Worm (Caenorhabditis elegans) whole organism, young adult: Measurements from ENCODE around the gene C07H4.1.
A peak's percentile ranks its signal among the peaks of the same experiment; 100 is the strongest.

ENCODE experiments used
- B0261.1 ChIP-seq: sonication (generic microtip); optimal IDR thresholded peaks from 2 replicates; lab custom pipeline; 2016; ENCODE audit warnings: mild to moderate bottlenecking, missing genetic modification characterization, moderate library complexity, missing compliant biosample characterization
- F37B4.10 ChIP-seq: fragments of 200-800 bp; sonication (Bioruptor generic); IDR thresholded peaks from 2 replicates; pipeline ENCODE4 v1.3.6; 2022; ENCODE audit warnings: missing genetic modification characterization, missing compliant biosample characterization
- F39B2.1 ChIP-seq: fragments of 200-800 bp; sonication (Bioruptor generic); IDR thresholded peaks from 2 replicates; pipeline ENCODE4 v1.3.6; 2022; ENCODE audit warnings: missing genetic modification reagents, missing genetic modification characterization, missing compliant biosample characterization
- F52B5.7 ChIP-seq: sonication (generic microtip); optimal IDR thresholded peaks from 2 replicates; lab custom pipeline; 2016; ENCODE audit warnings: mild to moderate bottlenecking, missing genetic modification characterization, missing compliant biosample characterization
- F55B11.4 ChIP-seq: sonication (generic microtip); optimal IDR thresholded peaks from 2 replicates; lab custom pipeline; 2016; ENCODE audit warnings: missing compliant biosample characterization, missing genetic modification characterization, borderline replicate concordance; ENCODE audit not compliant: insufficient read depth
- K12H6.12 ChIP-seq: fragments of 200-800 bp; sonication (Bioruptor generic); optimal IDR thresholded peaks from 2 replicates; lab custom pipeline; 2018; ENCODE audit warnings: mild to moderate bottlenecking, missing genetic modification characterization, missing compliant biosample characterization
- T07F8.4 ChIP-seq: sonication (generic microtip); optimal IDR thresholded peaks from 2 replicates; lab custom pipeline; 2016; ENCODE audit warnings: mild to moderate bottlenecking, missing genetic modification characterization, moderate library complexity, missing compliant biosample characterization
- T26A5.8 ChIP-seq: sonication (generic microtip); optimal IDR thresholded peaks from 2 replicates; lab custom pipeline; 2016; ENCODE audit warnings: missing genetic modification characterization, missing compliant biosample characterization
- aptf-3 ChIP-seq: fragments of 200-800 bp; sonication (Bioruptor generic); IDR thresholded peaks from 2 replicates; pipeline ENCODE4 v1.3.6; 2022; ENCODE audit warnings: missing genetic modification characterization, missing compliant biosample characterization
- atf-7 ChIP-seq: sonication (generic microtip); optimal IDR thresholded peaks from 2 replicates; lab custom pipeline; 2017; ENCODE audit warnings: mild to moderate bottlenecking, missing genetic modification characterization, missing compliant biosample characterization
- attf-5 ChIP-seq: fragments of 200-800 bp; sonication (Bioruptor generic); optimal IDR thresholded peaks from 2 replicates; lab custom pipeline; 2018; ENCODE audit warnings: mild to moderate bottlenecking, missing genetic modification characterization, missing compliant biosample characterization
- bed-1 ChIP-seq: fragments of 200-800 bp; sonication (Bioruptor generic); IDR thresholded peaks from 2 replicates; pipeline ENCODE4 v1.3.6; 2022; ENCODE audit warnings: missing genetic modification reagents, missing genetic modification characterization, missing compliant biosample characterization
- cebp-2 ChIP-seq: fragments of 200-800 bp; sonication (Bioruptor generic); IDR thresholded peaks from 2 replicates; pipeline ENCODE4 v1.3.6; 2022; ENCODE audit warnings: missing genetic modification characterization, missing compliant biosample characterization
- dox-1 ChIP-seq: fragments of 200-800 bp; sonication (Bioruptor generic); IDR thresholded peaks from 2 replicates; pipeline ENCODE4 v1.3.6; 2022; ENCODE audit warnings: missing genetic modification reagents, missing genetic modification characterization, missing compliant biosample characterization
- efl-1 ChIP-seq: fragments of 150-350 bp; optimal IDR thresholded peaks from 2 replicates; lab custom pipeline; 2014; ENCODE audit warnings: missing biosample characterization, missing genetic modification reagents, missing genetic modification characterization
- gei-17 ChIP-seq: fragments of 200-800 bp; sonication (Bioruptor generic); optimal IDR thresholded peaks from 2 replicates; lab custom pipeline; 2018; ENCODE audit warnings: mild to moderate bottlenecking, missing genetic modification characterization, missing compliant biosample characterization
- hmg-1.2 ChIP-seq: fragments of 200-800 bp; sonication (Bioruptor generic); IDR thresholded peaks from 2 replicates; pipeline ENCODE4 v1.3.6; 2022; ENCODE audit warnings: missing genetic modification reagents, missing genetic modification characterization, missing compliant biosample characterization
- lin-54 ChIP-seq: fragments of 200-800 bp; sonication (Bioruptor generic); optimal IDR thresholded peaks from 2 replicates; lab custom pipeline; 2018; ENCODE audit warnings: mild to moderate bottlenecking, missing genetic modification characterization, missing compliant biosample characterization
- lir-1 ChIP-seq: fragments of 200-800 bp; sonication (Bioruptor generic); conservative IDR thresholded peaks from 2 replicates; pipeline ENCODE4 v1.3.6; 2022; ENCODE audit warnings: missing genetic modification reagents, missing genetic modification characterization, missing compliant biosample characterization
- lsy-27 ChIP-seq: sonication (generic microtip); optimal IDR thresholded peaks from 2 replicates; lab custom pipeline; 2017; ENCODE audit warnings: missing genetic modification characterization, mild to moderate bottlenecking, missing compliant biosample characterization, antibody characterized with exemption, missing genotype, borderline replicate concordance; ENCODE audit not compliant: insufficient read depth
- madf-3 ChIP-seq: fragments of 200-800 bp; sonication (Bioruptor generic); IDR thresholded peaks from 2 replicates; pipeline ENCODE4 v1.3.6; 2022; ENCODE audit warnings: missing genetic modification reagents, missing genetic modification characterization, missing compliant biosample characterization
- mxl-1 ChIP-seq: sonication (generic microtip); optimal IDR thresholded peaks from 2 replicates; lab custom pipeline; 2016; ENCODE audit warnings: missing genetic modification characterization, missing compliant biosample characterization
- nhr-80 ChIP-seq: sonication (generic microtip); optimal IDR thresholded peaks from 2 replicates; lab custom pipeline; 2016; ENCODE audit warnings: missing genetic modification characterization, missing compliant biosample characterization
- nhr-90 ChIP-seq: sonication (generic microtip); optimal IDR thresholded peaks from 2 replicates; lab custom pipeline; 2016; ENCODE audit warnings: missing genotype, mild to moderate bottlenecking, missing genetic modification characterization, missing compliant biosample characterization
- pbrm-1 ChIP-seq: fragments of 200-800 bp; sonication (Bioruptor generic); IDR thresholded peaks from 2 replicates; pipeline ENCODE4 v1.3.6; 2022; ENCODE audit warnings: missing genetic modification reagents, missing genetic modification characterization, missing compliant biosample characterization
- snpc-3.4 ChIP-seq: sonication (generic microtip); optimal IDR thresholded peaks from 2 replicates; lab custom pipeline; 2017; ENCODE audit warnings: missing genetic modification characterization, mild to moderate bottlenecking, missing compliant biosample characterization, antibody characterized with exemption, moderate library complexity, missing genotype, missing genetic modification reagents
- snpc-4 ChIP-seq, 5 experiments: fragments of 150-350 bp in 1 of 5; sonication (generic microtip) in 4 of 5; optimal IDR thresholded peaks; 2 replicates each; lab custom pipeline; 2014 to 2018; ENCODE audit warnings: missing genetic modification characterization in 5 of 5, missing biosample characterization in 3 of 5, antibody characterized with exemption in 2 of 5, mild to moderate bottlenecking in 2 of 5, missing compliant biosample characterization in 2 of 5, missing genotype in 2 of 5, moderate library complexity in 2 of 5, missing genetic modification reagents in 1 of 5
- somi-1 ChIP-seq: fragments of 200-800 bp; sonication (Bioruptor generic); optimal IDR thresholded peaks from 2 replicates; lab custom pipeline; 2018; ENCODE audit warnings: mild to moderate bottlenecking, missing genetic modification characterization, missing compliant biosample characterization
- tbp1 ChIP-seq: fragments of 200-800 bp; sonication (Bioruptor generic); optimal IDR thresholded peaks from 2 replicates; lab custom pipeline; 2018; ENCODE audit warnings: mild to moderate bottlenecking, missing genetic modification characterization, missing compliant biosample characterization
- tbx-9 ChIP-seq: sonication (generic microtip); optimal IDR thresholded peaks from 2 replicates; lab custom pipeline; 2016; ENCODE audit warnings: borderline replicate concordance, missing genetic modification characterization, inconsistent platforms, missing compliant biosample characterization
- zfh-2 ChIP-seq: fragments of 200-800 bp; sonication (Bioruptor generic); conservative IDR thresholded peaks from 2 replicates; pipeline ENCODE4 v1.3.6; 2022; ENCODE audit warnings: missing genetic modification reagents, missing genetic modification characterization, missing compliant biosample characterization
- ztf-22 ChIP-seq: fragments of 200-800 bp; sonication (Bioruptor generic); optimal IDR thresholded peaks from 2 replicates; lab custom pipeline; 2018; ENCODE audit warnings: mild to moderate bottlenecking, missing genetic modification characterization, moderate library complexity, missing compliant biosample characterization

The C07H4.1 gene

DNA sequence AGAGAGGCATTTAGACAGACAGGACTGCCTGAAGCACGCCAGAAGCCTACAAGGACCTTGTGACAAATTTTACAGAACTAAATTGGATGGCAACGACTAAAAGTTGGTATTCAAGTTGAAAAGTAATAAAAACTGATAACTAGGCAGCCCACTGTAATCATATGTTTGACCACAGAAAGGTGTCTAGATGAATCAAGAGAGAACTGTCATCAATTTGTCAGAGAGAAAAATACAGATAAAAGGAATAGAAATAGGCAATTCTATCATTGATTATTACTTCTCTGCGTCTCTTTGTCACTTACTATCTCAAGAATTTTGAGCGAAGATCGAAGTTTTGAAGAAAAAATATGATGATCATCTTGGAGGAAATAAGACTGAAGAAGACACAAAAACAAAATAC is 574 bp downstream of the C07H4.1 start:
- TF ChIP-seq nhr-80 (tag; lab: Kevin White, UChicago), result peak; percentile 80
- TF ChIP-seq somi-1 (GFP tag; lab: Kevin White, UChicago), result no peak
- TF ChIP-seq T26A5.8 (tag; lab: Kevin White, UChicago), result no peak

DNA sequence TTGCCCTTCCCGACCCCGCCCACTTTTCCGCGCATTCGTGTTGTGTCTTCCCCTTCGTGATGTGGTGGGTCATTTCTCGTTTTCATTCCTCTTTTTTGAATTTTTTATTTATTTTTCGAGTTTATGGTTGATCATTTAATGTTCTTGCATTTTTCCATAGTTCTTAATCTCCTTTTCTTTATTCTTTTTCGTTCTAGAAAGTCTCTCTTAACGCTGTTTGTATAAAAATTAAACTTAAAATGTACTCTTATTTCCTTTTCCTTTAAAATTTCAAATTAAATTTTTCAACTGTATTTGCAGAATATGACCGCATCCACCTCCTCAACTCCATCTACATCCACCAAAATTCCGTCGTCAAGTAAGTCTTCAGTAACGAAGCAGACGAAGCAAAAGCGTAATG is 7.2 kb downstream of the C07H4.1 start, which contains the start of gene hlh-3:
TSS of gene hlh-3 (plus strand) at position 301 of the 400 bp plus-strand sequence.
- TF ChIP-seq nhr-90 (tag; lab: Kevin White, UChicago) (no peak), efl-1 (GFP tag; lab: Kevin White, UChicago) (no peak), cebp-2 (GFP tag; lab: Robert Waterston, UW) (no peak), lsy-27 (no peak), T07F8.4 (tag; lab: Kevin White, UChicago) (no peak), B0261.1 (tag; lab: Kevin White, UChicago) (no peak), madf-3 (GFP tag; lab: Robert Waterston, UW) (no peak), F37B4.10 (GFP tag; lab: Robert Waterston, UW) (no peak)
- TF ChIP-seq, all 124 proteins: peak for 0

DNA sequence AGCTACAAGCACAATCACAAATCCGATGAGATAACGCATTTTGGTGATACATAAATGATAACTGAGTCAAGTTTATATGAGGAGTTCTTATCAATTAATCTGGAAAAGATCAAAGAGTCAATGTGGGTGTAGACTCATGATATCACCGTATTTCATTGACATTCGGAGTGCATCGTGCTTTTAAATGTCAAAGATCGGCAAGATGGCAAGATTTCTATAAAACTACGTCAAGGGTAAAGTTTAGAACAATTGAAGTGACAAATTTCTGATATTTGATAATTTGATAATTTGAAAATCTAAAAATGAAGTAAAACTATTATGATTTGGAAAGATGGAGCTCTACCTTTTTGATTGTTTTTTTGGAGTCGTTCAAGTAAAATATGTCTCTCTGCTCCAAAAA is 10.4 kb downstream of the C07H4.1 start, which contains the start of gene sysm-1:
TSS of gene sysm-1 (minus strand) at position 101 of the 400 bp plus-strand sequence.
- TF ChIP-seq snpc-3.4 (no peak), nhr-80 (tag; lab: Kevin White, UChicago) (peak; percentile 4)

DNA sequence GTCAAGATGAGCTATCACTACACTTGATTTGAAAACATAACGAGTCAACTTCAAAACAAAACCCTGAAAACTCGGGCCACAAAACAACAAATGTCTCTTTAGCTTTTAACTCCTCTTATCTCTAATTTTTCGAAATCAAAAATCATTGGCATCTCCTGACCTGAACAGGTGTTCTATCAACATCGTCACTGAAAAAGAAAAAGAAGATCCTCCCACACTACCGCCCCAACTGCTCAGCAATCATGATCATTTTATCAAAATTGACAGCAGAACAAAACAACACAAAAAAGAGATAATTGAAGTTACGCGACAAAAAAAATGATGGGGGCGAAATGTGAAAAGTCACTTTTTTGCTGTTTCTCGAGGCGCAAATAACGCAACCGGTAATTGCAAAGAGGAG is 15.1 kb downstream of the C07H4.1 start:
- TF ChIP-seq attf-5 (GFP tag; lab: Kevin White, UChicago) (no peak), lin-54 (GFP tag; lab: Kevin White, UChicago) (no peak), atf-7 (tag; lab: Kevin White, UChicago) (no peak), tbp1 (GFP tag; lab: Kevin White, UChicago) (no peak), zfh-2 (GFP tag; lab: Robert Waterston, UW) (no peak)

DNA sequence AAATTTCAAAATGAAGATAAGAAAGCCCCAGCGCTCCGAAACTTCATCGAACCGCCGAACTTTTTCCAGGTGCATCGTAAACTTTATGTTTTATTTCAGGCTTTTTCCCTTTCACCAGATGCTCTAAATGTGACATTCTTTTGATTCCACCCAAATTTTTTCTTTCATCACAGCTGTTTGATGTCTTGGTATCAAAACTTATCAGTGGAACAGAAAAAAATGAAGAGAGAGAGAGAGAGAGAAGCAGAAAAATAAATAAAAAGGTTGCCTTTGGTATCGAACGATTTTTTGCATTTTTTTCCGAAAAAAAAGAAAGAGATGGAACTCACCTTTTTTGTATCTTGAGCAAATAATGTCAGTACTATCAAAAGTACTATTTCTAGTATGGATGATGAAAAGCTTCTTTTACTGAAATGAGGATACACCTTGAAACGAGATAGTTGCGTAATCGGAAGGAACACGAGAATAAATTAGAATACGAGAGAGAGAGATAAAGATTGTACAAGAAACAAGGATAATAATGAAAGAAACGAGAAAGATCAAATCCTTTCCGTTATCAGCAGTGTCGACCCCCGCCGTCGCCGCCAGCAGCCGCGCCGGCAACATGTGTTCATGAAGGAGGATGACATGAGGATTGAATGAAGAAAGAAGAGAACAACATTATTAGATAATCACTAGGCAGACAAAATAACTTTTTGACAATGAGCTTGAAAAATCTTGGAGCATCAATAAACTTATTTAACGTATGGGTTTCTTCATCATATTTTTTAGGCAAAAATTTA is 17.2 kb downstream of the C07H4.1 start:
- no peak for TF ChIP-seq F39B2.1 (GFP tag; lab: Robert Waterston, UW)
- TF ChIP-seq gei-17 (GFP tag; lab: Kevin White, UChicago), result no peak
- peak; percentile 46 for TF ChIP-seq nhr-80 (tag; lab: Kevin White, UChicago)

DNA sequence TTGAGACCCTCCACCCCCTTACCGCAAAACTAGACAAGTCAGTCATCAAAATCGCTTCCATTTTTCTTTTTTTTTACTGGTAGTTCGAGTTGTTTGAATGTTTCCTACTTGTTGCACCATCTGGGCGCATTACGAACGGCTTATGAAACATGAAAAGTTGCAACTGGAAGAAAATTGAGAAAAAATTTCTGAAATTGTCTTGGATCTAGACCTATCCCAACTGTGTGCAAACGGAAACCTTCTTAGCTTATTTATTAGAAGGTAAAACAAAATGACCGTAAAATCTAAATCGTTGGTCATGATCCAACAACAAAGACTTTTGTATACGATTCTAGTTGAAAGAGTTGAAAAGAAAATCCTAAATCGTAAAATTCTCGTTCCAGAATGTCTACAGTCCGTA is 19.0 kb downstream of the C07H4.1 start:
- TF ChIP-seq snpc-3.4 (no peak), bed-1 (GFP tag; lab: Robert Waterston, UW) (no peak), cebp-2 (GFP tag; lab: Robert Waterston, UW) (no peak), F55B11.4 (tag; lab: Kevin White, UChicago) (no peak), lir-1 (GFP tag; lab: Robert Waterston, UW) (no peak), K12H6.12 (tag; lab: Kevin White, UChicago) (no peak), pbrm-1 (GFP tag; lab: Robert Waterston, UW) (no peak), hmg-1.2 (GFP tag; lab: Robert Waterston, UW) (no peak), tbx-9 (tag; lab: Kevin White, UChicago) (no peak), dox-1 (GFP tag; lab: Robert Waterston, UW) (no peak), mxl-1 (tag; lab: Kevin White, UChicago) (no peak), aptf-3 (GFP tag; lab: Robert Waterston, UW) (no peak), ztf-22 (GFP tag; lab: Kevin White, UChicago) (no peak), tbp1 (GFP tag; lab: Kevin White, UChicago) (no peak), snpc-4 (GFP tag; optimal IDR thresholded peaks at IDR 0.05; lab: Kevin White, UChicago) (no peak), snpc-4 (tag; optimal IDR thresholded peaks at IDR 0.05; lab: Kevin White, UChicago) (no peak), F52B5.7 (tag; lab: Kevin White, UChicago) (no peak), somi-1 (GFP tag; lab: Kevin White, UChicago) (no peak)
